Worm (Caenorhabditis elegans) whole organism, L4 larva: ENCODE results near the gene cyp-33C6.

Experiments used
- D1046.2 ChIP-seq: fragments of 200-800 bp; sonication (Bioruptor generic); IDR thresholded peaks from 2 replicates; pipeline ENCODE4 v1.3.6; 2022; ENCODE audit warnings: missing genetic modification characterization, missing compliant biosample characterization
- F10B5.3 ChIP-seq: sonication (generic microtip); optimal IDR thresholded peaks from 2 replicates; lab custom pipeline; 2016; ENCODE audit warnings: mild to moderate bottlenecking, missing genetic modification characterization, missing compliant biosample characterization
- F44E2.7 ChIP-seq: fragments of 200-800 bp; sonication (Bioruptor generic); IDR thresholded peaks from 2 replicates; pipeline ENCODE4 v2.1.2; 2022; ENCODE audit warnings: missing genetic modification characterization, missing compliant biosample characterization
- T20F7.1 ChIP-seq: fragments of 200-800 bp; sonication (Bioruptor generic); optimal IDR thresholded peaks from 2 replicates; lab custom pipeline; 2018; ENCODE audit warnings: mild to moderate bottlenecking, missing genetic modification characterization, missing compliant biosample characterization
- Y48G9A.11 ChIP-seq: fragments of 200-800 bp; sonication (Bioruptor generic); IDR thresholded peaks from 2 replicates; pipeline ENCODE4 v1.3.6; 2022; ENCODE audit warnings: missing genetic modification reagents, missing genetic modification characterization, missing compliant biosample characterization
- ZK546.5 ChIP-seq, 2 experiments: sonication (generic microtip); optimal IDR thresholded peaks; 2 replicates each; lab custom pipeline; 2017; ENCODE audit warnings: missing biosample characterization in 2 of 2, missing genetic modification characterization in 2 of 2
- aha-1 ChIP-seq: fragments of 150-350 bp; peaks from one replicate; lab custom pipeline; 2014; ENCODE audit warnings: missing biosample characterization, missing genetic modification characterization
- ama-1 ChIP-seq: fragments of 150-350 bp; optimal IDR thresholded peaks from 2 replicates; lab custom pipeline; 2014; ENCODE audit warnings: inconsistent platforms, mixed read lengths
- arid-1 ChIP-seq: fragments of 200-800 bp; sonication (Bioruptor generic); conservative IDR thresholded peaks from 2 replicates; pipeline ENCODE4 v1.3.6; 2022; ENCODE audit warnings: missing genetic modification reagents, missing genetic modification characterization, missing compliant biosample characterization
- ceh-28 ChIP-seq: fragments of 150-350 bp; optimal IDR thresholded peaks from 2 replicates; lab custom pipeline; 2014; ENCODE audit warnings: missing biosample characterization, missing genetic modification reagents, missing genetic modification characterization
- ceh-62 ChIP-seq: sonication (generic microtip); optimal IDR thresholded peaks from 2 replicates; lab custom pipeline; 2017; ENCODE audit warnings: missing biosample characterization, missing genetic modification characterization
- daf-16 ChIP-seq, 3 experiments: sonication (generic microtip); optimal IDR thresholded peaks; 2 replicates each; lab custom pipeline; 2016 to 2017; ENCODE audit warnings: missing genetic modification characterization in 3 of 3, missing genetic modification reagents in 3 of 3, mild to moderate bottlenecking in 2 of 3, missing compliant biosample characterization in 2 of 3, missing biosample characterization in 1 of 3, moderate library complexity in 1 of 3
- daf-8 ChIP-seq: fragments of 200-800 bp; sonication (Bioruptor generic); IDR thresholded peaks from 2 replicates; pipeline ENCODE4 v1.3.6; 2022; ENCODE audit warnings: missing genetic modification characterization, missing compliant biosample characterization
- dmd-6 ChIP-seq: fragments of 200-800 bp; sonication (Bioruptor generic); IDR thresholded peaks from 2 replicates; pipeline ENCODE4 v1.3.6; 2022; ENCODE audit warnings: missing genetic modification reagents, missing genetic modification characterization, missing compliant biosample characterization
- dmd-9 ChIP-seq: fragments of 200-800 bp; sonication (Bioruptor generic); IDR thresholded peaks from 2 replicates; pipeline ENCODE4 v1.3.6; 2022; ENCODE audit warnings: missing genetic modification reagents, missing genetic modification characterization, missing compliant biosample characterization
- dve-1 ChIP-seq: sonication (generic microtip); optimal IDR thresholded peaks from 2 replicates; lab custom pipeline; 2017; ENCODE audit warnings: antibody characterized with exemption, mild to moderate bottlenecking, missing genetic modification characterization, missing compliant biosample characterization; ENCODE audit not compliant: insufficient read depth
- fkh-10 ChIP-seq: fragments of 150-350 bp; optimal IDR thresholded peaks from 2 replicates; lab custom pipeline; 2014; ENCODE audit warnings: missing biosample characterization, missing genetic modification reagents, missing genetic modification characterization
- fos-1 ChIP-seq: fragments of 150-350 bp; optimal IDR thresholded peaks from 2 replicates; lab custom pipeline; 2014; ENCODE audit warnings: missing biosample characterization, missing genetic modification characterization
- hlh-11 ChIP-seq: fragments of 200-800 bp; sonication (Bioruptor generic); optimal IDR thresholded peaks from 2 replicates; lab custom pipeline; 2018; ENCODE audit warnings: mild to moderate bottlenecking, missing genetic modification characterization, missing compliant biosample characterization
- hlh-30 ChIP-seq: sonication (generic microtip); optimal IDR thresholded peaks from 2 replicates; lab custom pipeline; 2017; ENCODE audit warnings: antibody characterized with exemption, mild to moderate bottlenecking, missing genetic modification characterization, missing compliant biosample characterization; ENCODE audit not compliant: insufficient read depth
- lin-1 ChIP-seq: fragments of 200-800 bp; sonication (Bioruptor generic); IDR thresholded peaks from 2 replicates; pipeline ENCODE4 v1.3.6; 2022; ENCODE audit warnings: missing genetic modification reagents, missing genetic modification characterization, missing compliant biosample characterization
- lin-13 ChIP-seq: fragments of 150-350 bp; optimal IDR thresholded peaks from 2 replicates; lab custom pipeline; 2014; ENCODE audit warnings: missing biosample characterization, missing genetic modification reagents, missing genetic modification characterization
- mdl-1 ChIP-seq, 2 experiments: fragments of 150-350 bp in 1 of 2; sonication (generic microtip) in 1 of 2; optimal IDR thresholded peaks; 2 replicates each; lab custom pipeline; 2014 to 2017; ENCODE audit warnings: missing biosample characterization in 2 of 2, missing genetic modification characterization in 2 of 2
- mdt-29 ChIP-seq: fragments of 200-800 bp; sonication (Bioruptor generic); IDR thresholded peaks from 2 replicates; pipeline ENCODE4 v1.3.6; 2022; ENCODE audit warnings: missing genetic modification reagents, missing genetic modification characterization, missing compliant biosample characterization
- mes-2 ChIP-seq: sonication (generic microtip); optimal IDR thresholded peaks from 2 replicates; lab custom pipeline; 2016; ENCODE audit warnings: missing genotype, mild to moderate bottlenecking, missing genetic modification characterization, missing compliant biosample characterization; ENCODE audit not compliant: poor library complexity, severe bottlenecking
- mxl-2 ChIP-seq: fragments of 200-800 bp; sonication (Bioruptor generic); conservative IDR thresholded peaks from 2 replicates; pipeline ENCODE4 v1.3.6; 2022; ENCODE audit warnings: missing genetic modification reagents, missing genetic modification characterization, missing compliant biosample characterization
- mxl-3 ChIP-seq: fragments of 200-800 bp; sonication (Bioruptor generic); optimal IDR thresholded peaks from 2 replicates; lab custom pipeline; 2018; ENCODE audit warnings: mild to moderate bottlenecking, missing genetic modification characterization, missing compliant biosample characterization
- nhr-28 ChIP-seq: fragments of 150-350 bp; optimal IDR thresholded peaks from 2 replicates; lab custom pipeline; 2014; ENCODE audit warnings: missing biosample characterization, missing genetic modification characterization
- nhr-6 ChIP-seq: fragments of 150-350 bp; optimal IDR thresholded peaks from 2 replicates; lab custom pipeline; 2014; ENCODE audit warnings: missing biosample characterization, missing genetic modification characterization
- pqm-1 ChIP-seq: sonication (generic microtip); optimal IDR thresholded peaks from 2 replicates; lab custom pipeline; 2017; ENCODE audit warnings: missing biosample characterization, missing genetic modification characterization
- saeg-2 ChIP-seq: fragments of 200-800 bp; sonication (Bioruptor generic); IDR thresholded peaks from 2 replicates; pipeline ENCODE4 v1.3.6; 2022; ENCODE audit warnings: missing genetic modification reagents, missing genetic modification characterization, missing compliant biosample characterization
- spr-1 ChIP-seq: sonication (generic microtip); optimal IDR thresholded peaks from 2 replicates; lab custom pipeline; 2016; ENCODE audit warnings: mild to moderate bottlenecking, missing genetic modification characterization, missing compliant biosample characterization
- spr-3 ChIP-seq: fragments of 200-800 bp; sonication (Bioruptor generic); optimal IDR thresholded peaks from 2 replicates; lab custom pipeline; 2018; ENCODE audit warnings: mild to moderate bottlenecking, missing genetic modification characterization, missing compliant biosample characterization
- tag-97 ChIP-seq: fragments of 200-800 bp; sonication (Bioruptor generic); IDR thresholded peaks from 2 replicates; pipeline ENCODE4 v1.3.6; 2022; ENCODE audit warnings: missing genetic modification characterization, missing compliant biosample characterization
- unc-62 ChIP-seq, 3 experiments: fragments of 150-350 bp in 1 of 3; sonication (generic microtip); optimal IDR thresholded peaks in 2 of 3; peaks in 1 of 3; 1 replicate in 1 of 3; 2 replicates in 2 of 3; lab custom pipeline; 2014 to 2017; ENCODE audit warnings: missing biosample characterization in 3 of 3, missing genetic modification characterization in 3 of 3, missing genetic modification reagents in 3 of 3, missing genotype in 1 of 3
- zfp-3 ChIP-seq: fragments of 200-800 bp; sonication (Bioruptor generic); conservative IDR thresholded peaks from 2 replicates; pipeline ENCODE4 v1.3.6; 2022; ENCODE audit warnings: missing genetic modification reagents, missing genetic modification characterization, missing compliant biosample characterization
- zip-11 ChIP-seq: fragments of 200-800 bp; sonication (Bioruptor generic); IDR thresholded peaks from 2 replicates; pipeline ENCODE4 v1.3.6; 2022; ENCODE audit warnings: missing genetic modification characterization, missing compliant biosample characterization

cyp-33C6 gene

DNA sequence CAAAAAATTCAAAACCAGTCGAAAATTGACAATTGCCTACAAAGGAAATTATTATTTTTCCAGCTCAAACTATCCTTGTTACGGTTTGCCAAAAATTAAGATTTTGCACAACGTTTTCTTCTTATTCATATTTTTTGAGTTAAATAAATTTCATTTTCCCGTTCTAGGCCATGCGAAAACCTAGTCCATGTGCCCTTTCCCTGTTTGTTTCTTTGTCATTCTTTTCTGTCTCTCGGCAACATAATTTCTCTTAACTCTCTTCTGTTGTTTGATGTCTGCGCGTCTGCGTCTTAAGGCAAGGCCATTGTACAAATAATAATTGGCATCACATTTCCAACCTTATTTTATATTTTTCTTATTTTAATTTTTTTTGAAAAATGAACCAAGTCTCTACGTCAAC, 32.3 kb upstream of the cyp-33C6 start, which contains the start of gene nhr-228 (continued):
- TF ChIP-seq ama-1 (lab: Kevin White, UChicago) (no peak), spr-1 (no peak)
- TF ChIP-seq, all 104 proteins: peak for 13

DNA sequence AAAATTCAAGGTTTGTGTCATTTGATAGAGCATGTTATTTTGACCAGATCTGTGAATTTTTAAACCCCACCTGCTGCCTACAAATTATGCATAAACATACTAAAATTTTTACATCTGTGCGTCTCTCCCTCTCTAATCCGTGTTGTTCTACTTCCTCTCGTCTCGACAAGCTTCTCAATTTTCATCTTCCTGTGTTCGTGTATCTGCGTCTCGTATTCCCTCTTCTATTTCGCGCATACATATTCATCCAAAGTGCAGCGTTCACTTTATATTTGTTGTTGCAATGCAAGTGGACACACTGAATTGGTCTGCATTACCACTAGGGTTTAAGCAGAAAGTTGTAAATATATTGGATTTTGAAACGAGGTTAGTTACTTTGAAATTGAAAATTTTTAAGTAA, 29.3 kb upstream of the cyp-33C6 start, which contains the start of gene fbxa-137:
Gene fbxa-137 (plus strand): TSS at position 274 of the 400 bp plus-strand sequence.
- no peak for TF ChIP-seq ceh-28 (tag; lab: Kevin White, UChicago)
- peak in 1 of 2 experiments; percentile 69 for TF ChIP-seq unc-62 (GFP tag; optimal IDR thresholded peaks at IDR 0.05 in 1 of 2; lab: Kevin White, UChicago)
- TF ChIP-seq unc-62 (tag; optimal IDR thresholded peaks at IDR 0.05; lab: Kevin White, UChicago): no peak

DNA sequence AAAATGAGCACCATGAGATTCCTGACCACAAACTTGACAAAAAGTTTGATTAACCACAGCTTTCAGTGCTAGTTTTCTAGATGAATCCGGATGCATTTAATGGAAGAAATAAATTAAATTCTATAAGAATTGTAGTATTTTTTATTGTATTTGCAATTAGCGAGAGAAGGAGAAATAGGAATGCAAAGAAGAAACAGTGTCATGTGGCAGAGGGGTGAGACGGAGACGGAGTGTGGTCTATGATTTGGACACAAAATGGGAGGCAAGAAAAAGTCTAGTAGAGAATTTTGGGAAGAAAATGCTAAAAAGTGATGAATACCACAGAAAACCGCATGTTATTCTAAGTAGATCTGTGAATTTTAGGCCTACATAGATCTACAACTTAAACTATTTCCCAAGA, 28.8 kb upstream of the cyp-33C6 start, which contains the start of gene nhr-59:
Gene nhr-59 (minus strand): TSS at position 214 of the 400 bp plus-strand sequence.
- peak; percentile 23 for TF ChIP-seq aha-1 (tag; lab: Kevin White, UChicago)
- peak in 1 of 2 experiments; percentile 9 for TF ChIP-seq mdl-1 (tag; optimal IDR thresholded peaks at IDR 0.05; lab: Kevin White, UChicago)
- peak; percentile 81 for TF ChIP-seq hlh-30 (tag; lab: Kevin White, UChicago)
- no peak for TF ChIP-seq lin-1 (GFP tag; lab: Robert Waterston, UW)
- no peak for TF ChIP-seq mxl-3 (GFP tag; lab: Kevin White, UChicago)
- TF ChIP-seq pqm-1 (tag; lab: Kevin White, UChicago): peak; percentile 17
- peak; percentile 88 for TF ChIP-seq nhr-28
- peak; percentile 42 for TF ChIP-seq hlh-11 (tag; lab: Kevin White, UChicago)
- peak; percentile 7 for TF ChIP-seq mes-2 (tag; lab: Kevin White, UChicago)
- peak; percentile 26; the same call in 1 of the 2 replicates for TF ChIP-seq dmd-6 (GFP tag; lab: Robert Waterston, UW)

ce11 chrV:2277260-2277659, 28.1 kb upstream of the cyp-33C6 start:
- TF ChIP-seq ZK546.5 (tag; optimal IDR thresholded peaks at IDR 0.05; lab: Kevin White, UChicago) (no peak), D1046.2 (GFP tag; lab: Robert Waterston, UW) (no peak), mdt-29 (GFP tag; lab: Robert Waterston, UW) (no peak), ceh-62 (tag; lab: Kevin White, UChicago) (no peak), lin-13 (GFP tag; lab: Kevin White, UChicago) (peak; percentile 26), hlh-30 (tag; lab: Kevin White, UChicago) (peak; percentile 34), F44E2.7 (GFP tag; lab: Robert Waterston, UW) (no peak), Y48G9A.11 (GFP tag; lab: Robert Waterston, UW) (0 out of 2 replicates have a peak, but pooled peaks have one; percentile 43), arid-1 (GFP tag; lab: Robert Waterston, UW) (no peak), spr-3 (no peak), dve-1 (tag; lab: Kevin White, UChicago) (peak; percentile 3)

DNA sequence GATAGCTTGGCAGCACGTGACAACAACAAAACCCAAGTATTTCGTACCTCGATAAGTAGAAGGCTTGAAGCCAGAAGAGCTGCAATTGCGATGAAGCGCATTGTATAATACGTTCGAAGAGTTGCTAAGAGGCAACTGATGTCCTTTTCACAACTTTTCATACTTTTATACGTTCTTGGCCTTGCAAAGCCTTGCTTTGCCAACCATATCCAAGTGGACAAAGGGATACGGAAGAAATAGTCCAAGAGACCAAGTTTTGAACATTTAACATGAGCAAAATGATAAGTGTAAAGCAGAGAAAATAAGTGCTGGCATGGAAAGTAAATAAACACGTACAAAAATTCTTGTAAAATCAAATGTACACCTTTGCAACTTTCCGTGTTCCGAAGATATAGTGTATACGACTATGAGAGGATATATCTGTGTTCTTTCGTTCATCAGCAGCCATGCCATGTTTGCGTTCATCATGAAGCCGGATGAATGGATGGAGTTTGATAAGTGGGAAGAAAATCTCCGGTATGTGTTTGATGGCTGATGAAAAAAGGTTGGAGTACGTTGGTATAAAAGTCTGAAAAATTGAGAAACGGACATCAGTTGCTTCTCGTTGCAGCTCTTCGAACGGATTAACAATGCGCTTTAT, 25.2 kb upstream of the cyp-33C6 start, which contains the start of the genes Y5H2A.4 and abu-4:
Gene Y5H2A.4 (minus strand): TSS at position 101 of the 640 bp plus-strand sequence.
Gene abu-4 (plus strand): TSS at position 590 of the 640 bp plus-strand sequence.
- TF ChIP-seq daf-16 (GFP tag; optimal IDR thresholded peaks at IDR 0.05; lab: Kevin White, UChicago) (no peak), daf-16 (tag; optimal IDR thresholded peaks at IDR 0.05; lab: Kevin White, UChicago) (no peak), unc-62 (GFP tag; optimal IDR thresholded peaks at IDR 0.05 in 1 of 2; lab: Kevin White, UChicago) (peak in 1 of 2 experiments; percentile 86), unc-62 (tag; optimal IDR thresholded peaks at IDR 0.05; lab: Kevin White, UChicago) (no peak), tag-97 (no peak)

DNA sequence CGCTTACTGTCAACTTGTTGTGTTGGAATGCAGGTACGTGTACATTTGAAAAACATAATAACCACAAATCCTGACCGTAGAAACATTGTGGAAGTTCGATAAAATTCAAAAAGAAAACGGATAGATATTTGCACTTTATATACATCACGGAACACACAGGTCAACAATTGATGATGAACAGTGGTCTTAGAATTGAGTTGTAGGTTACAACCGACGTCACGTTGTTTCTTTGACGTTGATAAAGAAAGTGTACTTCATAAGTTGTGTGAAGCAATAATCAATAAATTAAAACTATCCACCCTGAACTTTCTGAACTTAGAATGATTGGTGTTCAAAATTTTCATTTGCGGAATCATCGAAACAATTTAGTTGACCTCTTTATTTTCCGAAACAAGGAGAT, 22.5 kb upstream of the cyp-33C6 start, which contains the start of gene Y5H2A.1:
Gene Y5H2A.1 (minus strand): TSS at position 101 of the 400 bp plus-strand sequence.
- TF ChIP-seq saeg-2 (GFP tag; lab: Robert Waterston, UW) (no peak), mxl-2 (GFP tag; lab: Robert Waterston, UW) (no peak), zfp-3 (GFP tag; lab: Robert Waterston, UW) (no peak), daf-8 (GFP tag; lab: Robert Waterston, UW) (no peak), mdt-29 (GFP tag; lab: Robert Waterston, UW) (no peak), ceh-62 (tag; lab: Kevin White, UChicago) (no peak), arid-1 (GFP tag; lab: Robert Waterston, UW) (no peak), mdl-1 (tag; optimal IDR thresholded peaks at IDR 0.05; lab: Kevin White, UChicago) (no peak), T20F7.1 (GFP tag; lab: Kevin White, UChicago) (no peak), nhr-6 (tag; lab: Kevin White, UChicago) (no peak), fkh-10 (no peak), zip-11 (GFP tag; lab: Robert Waterston, UW) (no peak), lin-13 (GFP tag; lab: Kevin White, UChicago) (no peak), dmd-9 (GFP tag; lab: Robert Waterston, UW) (no peak), F10B5.3 (tag; lab: Kevin White, UChicago) (no peak), fos-1 (tag; lab: Kevin White, UChicago) (no peak)
